Worm (Caenorhabditis elegans): ENCODE results near the gene sru-35.

DNA sequence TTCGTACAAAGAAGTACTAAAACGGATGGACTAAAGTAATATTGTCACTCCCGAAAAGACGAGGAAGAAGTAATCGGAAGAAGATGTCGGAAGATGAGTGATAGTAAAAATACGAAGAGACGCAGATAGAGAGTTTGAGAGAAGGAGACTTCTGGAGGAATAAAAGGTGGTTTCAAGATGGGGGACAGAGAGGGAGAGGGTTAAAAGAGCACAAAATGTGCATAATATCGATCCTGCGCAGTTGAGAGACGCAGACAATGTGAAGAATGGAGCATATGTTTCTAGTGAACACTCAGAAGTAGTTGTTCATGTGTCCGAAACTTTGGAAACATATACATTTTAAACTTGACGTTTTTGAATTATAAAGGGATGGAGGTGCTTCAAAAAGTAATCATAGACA, 27.6 kb downstream of the sru-35 start:
- TF ChIP-seq med-1 (GFP tag; optimal IDR thresholded peaks at IDR 0.05; ENCODE audit: insufficient read depth) (no peak), tab-1 (GFP tag; IDR thresholded peaks at IDR 0.05) (no peak), ztf-23 (GFP tag; IDR thresholded peaks at IDR 0.05) (no peak), T22C8.4 (GFP tag; IDR thresholded peaks at IDR 0.05) (peak; percentile 74), cog-1 (tag; optimal IDR thresholded peaks at IDR 0.05) (peak; percentile 47), flt-1 (GFP tag; IDR thresholded peaks at IDR 0.05) (no peak), klf-2 (GFP tag; conservative IDR thresholded peaks at IDR 0.05) (no peak)
